Worm (Caenorhabditis elegans) whole organism, L4 larva: ENCODE measurements around the gene scl-15.
"Not testable (repeated sequence)": the region's sequence is repeated elsewhere in the genome, so short reads cannot be mapped to it uniquely, and the experiment has no call there.

ENCODE experiments used
- F49E8.2 ChIP-seq: sonication (generic microtip); optimal IDR thresholded peaks from 2 replicates; lab custom pipeline; 2016; ENCODE audit warnings: missing compliant biosample characterization, mild to moderate bottlenecking, missing genetic modification characterization, borderline replicate concordance
- T26A8.4 ChIP-seq: fragments of 200-800 bp; sonication (Bioruptor generic); IDR thresholded peaks from 2 replicates; pipeline ENCODE4 v1.3.6; 2022; ENCODE audit warnings: missing genetic modification characterization, missing compliant biosample characterization
- Y75B8A.6 ChIP-seq: fragments of 200-800 bp; sonication (Bioruptor generic); IDR thresholded peaks from 2 replicates; pipeline ENCODE4 v1.3.6; 2022; ENCODE audit warnings: missing genetic modification reagents, missing genetic modification characterization, missing compliant biosample characterization
- ZK337.2 ChIP-seq: fragments of 200-800 bp; sonication (Bioruptor generic); IDR thresholded peaks from 2 replicates; pipeline ENCODE4 v1.3.6; 2022; ENCODE audit warnings: missing genetic modification reagents, missing genetic modification characterization, missing compliant biosample characterization
- aha-1 ChIP-seq: fragments of 150-350 bp; peaks from one replicate; lab custom pipeline; 2014; ENCODE audit warnings: missing biosample characterization, missing genetic modification characterization
- arid-1 ChIP-seq: fragments of 200-800 bp; sonication (Bioruptor generic); conservative IDR thresholded peaks from 2 replicates; pipeline ENCODE4 v1.3.6; 2022; ENCODE audit warnings: missing genetic modification reagents, missing genetic modification characterization, missing compliant biosample characterization
- attf-4 ChIP-seq: sonication (generic microtip); optimal IDR thresholded peaks from 3 replicates; lab custom pipeline; 2017; ENCODE audit warnings: missing biosample characterization, missing genetic modification characterization
- ceh-44 ChIP-seq: fragments of 200-800 bp; sonication (Bioruptor generic); IDR thresholded peaks from 2 replicates; pipeline ENCODE4 v1.3.6; 2022; ENCODE audit warnings: missing genetic modification reagents, missing genetic modification characterization, missing compliant biosample characterization
- ceh-82 ChIP-seq: sonication (generic microtip); optimal IDR thresholded peaks from 2 replicates; lab custom pipeline; 2017; ENCODE audit warnings: missing biosample characterization, missing genetic modification characterization
- cey-2 ChIP-seq: sonication (generic microtip); optimal IDR thresholded peaks from 3 replicates; lab custom pipeline; 2017; ENCODE audit warnings: missing genetic modification characterization, mild to moderate bottlenecking, missing compliant biosample characterization, antibody characterized with exemption, borderline replicate concordance; ENCODE audit not compliant: insufficient read depth
- ctbp-1 ChIP-seq: fragments of 200-800 bp; sonication (Bioruptor generic); IDR thresholded peaks from 2 replicates; pipeline ENCODE4 v1.3.6; 2022; ENCODE audit warnings: missing genetic modification reagents, missing genetic modification characterization, missing compliant biosample characterization
- daf-16 ChIP-seq, 3 experiments: sonication (generic microtip); optimal IDR thresholded peaks; 2 replicates each; lab custom pipeline; 2016 to 2017; ENCODE audit warnings: missing genetic modification characterization in 3 of 3, missing genetic modification reagents in 3 of 3, mild to moderate bottlenecking in 2 of 3, missing compliant biosample characterization in 2 of 3, missing biosample characterization in 1 of 3, moderate library complexity in 1 of 3
- dmd-6 ChIP-seq: fragments of 200-800 bp; sonication (Bioruptor generic); IDR thresholded peaks from 2 replicates; pipeline ENCODE4 v1.3.6; 2022; ENCODE audit warnings: missing genetic modification reagents, missing genetic modification characterization, missing compliant biosample characterization
- dmd-9 ChIP-seq: fragments of 200-800 bp; sonication (Bioruptor generic); IDR thresholded peaks from 2 replicates; pipeline ENCODE4 v1.3.6; 2022; ENCODE audit warnings: missing genetic modification reagents, missing genetic modification characterization, missing compliant biosample characterization
- egl-43 ChIP-seq: fragments of 200-800 bp; sonication (Bioruptor generic); IDR thresholded peaks from 2 replicates; pipeline ENCODE4 v1.3.6; 2022; ENCODE audit warnings: missing genetic modification reagents, missing genetic modification characterization, missing compliant biosample characterization
- fkh-10 ChIP-seq: fragments of 150-350 bp; optimal IDR thresholded peaks from 2 replicates; lab custom pipeline; 2014; ENCODE audit warnings: missing biosample characterization, missing genetic modification reagents, missing genetic modification characterization
- hlh-11 ChIP-seq: fragments of 200-800 bp; sonication (Bioruptor generic); optimal IDR thresholded peaks from 2 replicates; lab custom pipeline; 2018; ENCODE audit warnings: mild to moderate bottlenecking, missing genetic modification characterization, missing compliant biosample characterization
- hlh-30 ChIP-seq: sonication (generic microtip); optimal IDR thresholded peaks from 2 replicates; lab custom pipeline; 2017; ENCODE audit warnings: antibody characterized with exemption, mild to moderate bottlenecking, missing genetic modification characterization, missing compliant biosample characterization; ENCODE audit not compliant: insufficient read depth
- jun-1 ChIP-seq: fragments of 150-350 bp; optimal IDR thresholded peaks from 2 replicates; lab custom pipeline; 2014; ENCODE audit warnings: missing biosample characterization, missing genetic modification reagents, missing genetic modification characterization
- lin-1 ChIP-seq: fragments of 200-800 bp; sonication (Bioruptor generic); IDR thresholded peaks from 2 replicates; pipeline ENCODE4 v1.3.6; 2022; ENCODE audit warnings: missing genetic modification reagents, missing genetic modification characterization, missing compliant biosample characterization
- lin-38 ChIP-seq: fragments of 200-800 bp; sonication (Bioruptor generic); IDR thresholded peaks from 2 replicates; pipeline ENCODE4 v1.3.6; 2022; ENCODE audit warnings: missing genetic modification reagents, missing genetic modification characterization, missing compliant biosample characterization
- mdt-29 ChIP-seq: fragments of 200-800 bp; sonication (Bioruptor generic); IDR thresholded peaks from 2 replicates; pipeline ENCODE4 v1.3.6; 2022; ENCODE audit warnings: missing genetic modification reagents, missing genetic modification characterization, missing compliant biosample characterization
- mep-1 ChIP-seq: fragments of 150-350 bp; sonication (generic microtip); optimal IDR thresholded peaks from 3 replicates; lab custom pipeline; 2014; ENCODE audit warnings: missing biosample characterization, missing genetic modification characterization
- mes-2 ChIP-seq: sonication (generic microtip); optimal IDR thresholded peaks from 2 replicates; lab custom pipeline; 2016; ENCODE audit warnings: missing genotype, mild to moderate bottlenecking, missing genetic modification characterization, missing compliant biosample characterization; ENCODE audit not compliant: poor library complexity, severe bottlenecking
- nhr-237 ChIP-seq: sonication (generic microtip); optimal IDR thresholded peaks from 2 replicates; lab custom pipeline; 2017; ENCODE audit warnings: missing biosample characterization, missing genetic modification characterization
- nhr-28 ChIP-seq: fragments of 150-350 bp; optimal IDR thresholded peaks from 2 replicates; lab custom pipeline; 2014; ENCODE audit warnings: missing biosample characterization, missing genetic modification characterization
- nhr-42 ChIP-seq: fragments of 200-800 bp; sonication (Bioruptor generic); IDR thresholded peaks from 2 replicates; pipeline ENCODE4 v1.3.6; 2022; ENCODE audit warnings: missing genetic modification characterization, missing compliant biosample characterization
- nhr-77 ChIP-seq: fragments of 150-350 bp; optimal IDR thresholded peaks from 2 replicates; lab custom pipeline; 2014; ENCODE audit warnings: missing biosample characterization, missing genetic modification characterization
- pha-4 ChIP-seq, 2 experiments: fragments of 150-350 bp in 1 of 2; fragments of 200-800 bp in 1 of 2; sonication (Bioruptor generic) in 1 of 2; IDR thresholded peaks in 1 of 2; optimal IDR thresholded peaks in 1 of 2; 2 replicates each; pipeline versions ENCODE4 v1.3.6 to Lab custom; 2014 to 2022; ENCODE audit warnings: missing genetic modification characterization in 2 of 2, missing genetic modification reagents in 2 of 2, missing biosample characterization in 1 of 2, missing compliant biosample characterization in 1 of 2
- php-3 ChIP-seq: fragments of 200-800 bp; sonication (Bioruptor generic); IDR thresholded peaks from 2 replicates; pipeline ENCODE4 v1.3.6; 2022; ENCODE audit warnings: missing genetic modification reagents, missing genetic modification characterization, missing compliant biosample characterization
- pqm-1 ChIP-seq: sonication (generic microtip); optimal IDR thresholded peaks from 2 replicates; lab custom pipeline; 2017; ENCODE audit warnings: missing biosample characterization, missing genetic modification characterization
- rbr-2 ChIP-seq: sonication (generic microtip); optimal IDR thresholded peaks from 2 replicates; lab custom pipeline; 2016; ENCODE audit warnings: missing genotype, missing genetic modification characterization, missing compliant biosample characterization
- snpc-1.2 ChIP-seq: fragments of 200-800 bp; sonication (Bioruptor generic); IDR thresholded peaks from 2 replicates; pipeline ENCODE4 v1.3.6; 2022; ENCODE audit warnings: missing genetic modification reagents, missing genetic modification characterization, missing compliant biosample characterization
- snpc-4 ChIP-seq: fragments of 150-350 bp; optimal IDR thresholded peaks from 2 replicates; lab custom pipeline; 2014; ENCODE audit warnings: missing biosample characterization, missing genetic modification characterization
- spr-1 ChIP-seq: sonication (generic microtip); optimal IDR thresholded peaks from 2 replicates; lab custom pipeline; 2016; ENCODE audit warnings: mild to moderate bottlenecking, missing genetic modification characterization, missing compliant biosample characterization
- unc-62 ChIP-seq, 3 experiments: fragments of 150-350 bp in 1 of 3; sonication (generic microtip); optimal IDR thresholded peaks in 2 of 3; peaks in 1 of 3; 1 replicate in 1 of 3; 2 replicates in 2 of 3; lab custom pipeline; 2014 to 2017; ENCODE audit warnings: missing biosample characterization in 3 of 3, missing genetic modification characterization in 3 of 3, missing genetic modification reagents in 3 of 3, missing genotype in 1 of 3
- zfp-2 ChIP-seq: sonication (generic microtip); optimal IDR thresholded peaks from 2 replicates; lab custom pipeline; 2016; ENCODE audit warnings: mild to moderate bottlenecking, missing genetic modification characterization, missing compliant biosample characterization
- zfp-3 ChIP-seq: fragments of 200-800 bp; sonication (Bioruptor generic); conservative IDR thresholded peaks from 2 replicates; pipeline ENCODE4 v1.3.6; 2022; ENCODE audit warnings: missing genetic modification reagents, missing genetic modification characterization, missing compliant biosample characterization
- zip-11 ChIP-seq: fragments of 200-800 bp; sonication (Bioruptor generic); IDR thresholded peaks from 2 replicates; pipeline ENCODE4 v1.3.6; 2022; ENCODE audit warnings: missing genetic modification characterization, missing compliant biosample characterization
- zip-2 ChIP-seq: fragments of 150-350 bp; optimal IDR thresholded peaks from 2 replicates; lab custom pipeline; 2014; ENCODE audit warnings: missing biosample characterization, missing genetic modification characterization
- ztf-11 ChIP-seq: fragments of 150-350 bp; optimal IDR thresholded peaks from 2 replicates; lab custom pipeline; 2014; ENCODE audit warnings: missing biosample characterization, missing genetic modification characterization

scl-15 gene

ce11 chrII:3295193-3295592 is 10.7 kb upstream of the scl-15 start, which contains the start of gene btb-17:
Gene btb-17, plus strand, starts transcription at chrII:3295405.
- 0 out of 2 replicates have a peak, but pooled peaks have one; percentile 59 for TF ChIP-seq php-3 (GFP tag; lab: Robert Waterston, UW)
- no peak for TF ChIP-seq lin-1 (GFP tag; lab: Robert Waterston, UW)
- no peak for TF ChIP-seq ZK337.2 (GFP tag; lab: Robert Waterston, UW)
- TF ChIP-seq ceh-82 (tag; lab: Kevin White, UChicago): no peak
- peak; percentile 52 for TF ChIP-seq nhr-28 (tag; lab: Kevin White, UChicago)
- no peak for TF ChIP-seq hlh-30
- no peak for TF ChIP-seq Y75B8A.6
- TF ChIP-seq cey-2: no peak
- no peak for TF ChIP-seq fkh-10 (GFP tag; lab: Kevin White, UChicago)
- TF ChIP-seq hlh-11: peak; percentile 24
- TF ChIP-seq attf-4 (tag; lab: Kevin White, UChicago): no peak
- TF ChIP-seq rbr-2 (tag; lab: Kevin White, UChicago): no peak
- no peak for TF ChIP-seq F49E8.2 (tag; lab: Kevin White, UChicago)
- TF ChIP-seq daf-16 (GFP tag; optimal IDR thresholded peaks at IDR 0.05; lab: Kevin White, UChicago): no peak
- TF ChIP-seq daf-16 (tag; optimal IDR thresholded peaks at IDR 0.05; lab: Kevin White, UChicago): peak; percentile 92
- TF ChIP-seq dmd-6 (GFP tag; lab: Robert Waterston, UW): peak; percentile 62
- TF ChIP-seq snpc-4 (tag; lab: Kevin White, UChicago): no peak
- TF ChIP-seq pha-4 (GFP tag; IDR thresholded peaks at IDR 0.05; lab: Robert Waterston, UW): no peak
- no peak for TF ChIP-seq pha-4 (tag; optimal IDR thresholded peaks at IDR 0.05; lab: Kevin White, UChicago)
- peak; percentile 54 for TF ChIP-seq pqm-1
- TF ChIP-seq, all 104 proteins: peak for 6

ce11 chrII:3290544-3290943 is 6.1 kb upstream of the scl-15 start, which contains the start of gene F39E9.14:
Gene F39E9.14, minus strand, starts transcription at chrII:3290644.
- not testable (repeated sequence) for TF ChIP-seq spr-1 (tag; lab: Kevin White, UChicago); nhr-42 (GFP tag; lab: Robert Waterston, UW); T26A8.4 (GFP tag; lab: Robert Waterston, UW)

ce11 chrII:3287073-3287472 is 2.6 kb upstream of the scl-15 start, which contains the start of gene sri-63:
Gene sri-63, plus strand, starts transcription at chrII:3287373.
- TF ChIP-seq unc-62 (GFP tag; optimal IDR thresholded peaks at IDR 0.05 in 1 of 2; lab: Kevin White, UChicago) (peak in 1 of 2 experiments; percentile 46), unc-62 (tag; optimal IDR thresholded peaks at IDR 0.05; lab: Kevin White, UChicago) (no peak), ztf-11 (no peak)

- TF ChIP-seq lin-38 (GFP tag; lab: Robert Waterston, UW) (no peak), egl-43 (GFP tag; lab: Robert Waterston, UW) (no peak), dmd-9 (GFP tag; lab: Robert Waterston, UW) (no peak), nhr-237 (no peak), jun-1 (tag; lab: Kevin White, UChicago) (no peak), aha-1 (no peak)
Observed at ce11 chrII:3282353-3282752, 2.1 kb downstream of the scl-15 start, which contains the start of gene nep-13. Gene nep-13, plus strand, starts transcription at chrII:3282653.

- TF ChIP-seq unc-62 (GFP tag; optimal IDR thresholded peaks at IDR 0.05 in 1 of 2; lab: Kevin White, UChicago): peak in 1 of 2 experiments; percentile 62
- no peak for TF ChIP-seq unc-62 (tag; optimal IDR thresholded peaks at IDR 0.05; lab: Kevin White, UChicago)
- TF ChIP-seq zip-2 (tag; lab: Kevin White, UChicago): no peak
Observed at ce11 chrII:3278634-3279033, 5.8 kb downstream of the scl-15 start, which contains the start of gene wht-4. Gene wht-4, plus strand, starts transcription at chrII:3278934.

- 0 out of 2 replicates have a peak, but pooled peaks have one; percentile 34 for TF ChIP-seq arid-1
- no peak for TF ChIP-seq mdt-29
- no peak for TF ChIP-seq snpc-1.2 (GFP tag; lab: Robert Waterston, UW)
- TF ChIP-seq zip-11 (GFP tag; lab: Robert Waterston, UW): no peak
- TF ChIP-seq zfp-3: no peak
- TF ChIP-seq F49E8.2 (tag; lab: Kevin White, UChicago): no peak
- TF ChIP-seq mes-2 (tag; lab: Kevin White, UChicago): no peak
- no peak for TF ChIP-seq mep-1 (tag; lab: Kevin White, UChicago)
- no peak for TF ChIP-seq nhr-77 (tag; lab: Kevin White, UChicago)
- no peak for TF ChIP-seq hlh-30
- TF ChIP-seq ceh-44 (GFP tag; lab: Robert Waterston, UW): no peak
- TF ChIP-seq zfp-2 (tag; lab: Kevin White, UChicago): no peak
- no peak for TF ChIP-seq ctbp-1 (GFP tag; lab: Robert Waterston, UW)
Observed at ce11 chrII:3277686-3278085, 6.8 kb downstream of the scl-15 start, which contains the start of gene F02E11.4. Gene F02E11.4, minus strand, starts transcription at chrII:3277786.
